Fruit fly (Drosophila melanogaster): ENCODE data around the gene SPE.
A peak's percentile ranks its signal among the peaks of the same experiment; 100 is the strongest.

Gene SPE

DNA sequence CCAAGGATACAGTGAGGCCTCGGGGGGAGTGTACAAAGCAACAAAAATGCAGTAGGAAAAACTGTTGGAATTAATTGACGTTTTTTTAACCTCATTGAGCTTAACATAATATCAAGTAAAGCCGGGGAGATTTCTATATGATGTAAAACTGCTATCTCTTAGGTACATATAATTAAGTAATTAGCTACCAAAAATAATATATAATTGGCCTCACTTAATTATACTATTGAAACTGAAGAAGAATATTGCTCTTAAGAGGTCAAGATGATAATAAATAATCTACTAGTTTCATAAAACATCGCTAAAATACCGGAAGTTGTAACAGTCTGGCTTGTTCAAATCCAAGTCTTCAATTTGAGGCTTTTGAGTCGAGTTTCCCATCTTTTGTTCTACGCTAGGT, 18.6 kb upstream of the SPE start:
- TF ChIP-seq CG1529 (GFP tag; optimal IDR thresholded peaks at IDR 0.05), result no peak
- TF ChIP-seq lilli (GFP tag; optimal IDR thresholded peaks at IDR 0.05), result peak; percentile 38
- peak; percentile 1 for TF ChIP-seq mam (GFP tag; optimal IDR thresholded peaks at IDR 0.05)
- peak; percentile 33 for TF ChIP-seq Meics (GFP tag; optimal IDR thresholded peaks at IDR 0.05)
- TF ChIP-seq sr (GFP tag; IDR thresholded peaks at IDR 0.05), result no peak
- TF ChIP-seq B-H1 (GFP tag; IDR thresholded peaks at IDR 0.05), result no peak
- TF ChIP-seq CG31441 (GFP tag; IDR thresholded peaks at IDR 0.05), result 0 out of 2 replicates have a peak, but pooled peaks have one; percentile 17
- TF ChIP-seq CG2678 (tag; optimal IDR thresholded peaks at IDR 0.05), result peak; percentile 38
- TF ChIP-seq HHEX (GFP tag; optimal IDR thresholded peaks at IDR 0.05), result peak; percentile 22
- TF ChIP-seq grau (tag; optimal IDR thresholded peaks at IDR 0.05), result peak; percentile 68
- TF ChIP-seq so (GFP tag; IDR thresholded peaks at IDR 0.05), result no peak
- peak; percentile 16 for TF ChIP-seq CG9727 (GFP tag; optimal IDR thresholded peaks at IDR 0.05)
- no peak for TF ChIP-seq pita (GFP tag; optimal IDR thresholded peaks at IDR 0.05)
- TF ChIP-seq gem (tag; optimal IDR thresholded peaks at IDR 0.05), result peak; percentile 30
- TF ChIP-seq gcm2 (GFP tag; optimal IDR thresholded peaks at IDR 0.05), result no peak
- TF ChIP-seq cwo (GFP tag; optimal IDR thresholded peaks at IDR 0.05), result peak; percentile 23
- peak; percentile 6 for TF ChIP-seq CoRest (tag; optimal IDR thresholded peaks at IDR 0.05)
- TF ChIP-seq CG7556 (GFP tag; optimal IDR thresholded peaks at IDR 0.05), result peak; percentile 51
- TF ChIP-seq CG18599 (GFP tag; optimal IDR thresholded peaks at IDR 0.05), result peak; percentile 27
- peak; percentile 28 for TF ChIP-seq CG11504 (tag; optimal IDR thresholded peaks at IDR 0.05)
- no peak for TF ChIP-seq CG8388 (GFP tag; optimal IDR thresholded peaks at IDR 0.05)
- no peak for TF ChIP-seq E2f1 (GFP tag; IDR thresholded peaks at IDR 0.05)
- TF ChIP-seq Dek (tag; optimal IDR thresholded peaks at IDR 0.05), result no peak
- TF ChIP-seq caup (GFP tag; optimal IDR thresholded peaks at IDR 0.05; ENCODE audit: severe bottlenecking), result peak; percentile 7
- TF ChIP-seq gt (GFP tag; IDR thresholded peaks at IDR 0.05), result no peak
- 0 out of 3 replicates have a peak, but pooled peaks have one; percentile 35 for TF ChIP-seq row (GFP tag; IDR thresholded peaks at IDR 0.05)
- TF ChIP-seq CG30403 (GFP tag; optimal IDR thresholded peaks at IDR 0.05), result peak; percentile 26
- TF ChIP-seq CG13424 (tag; optimal IDR thresholded peaks at IDR 0.05), result peak; percentile 14
- no peak for TF ChIP-seq prd (optimal IDR thresholded peaks at IDR 0.05)
- TF ChIP-seq prd (GFP tag; IDR thresholded peaks at IDR 0.05), result 0 out of 3 replicates have a peak, but pooled peaks have one; percentile 5
- peak; percentile 26; the same call in 1 of the 3 replicates for TF ChIP-seq CG17361 (GFP tag; IDR thresholded peaks at IDR 0.05)
- no peak for TF ChIP-seq stwl (tag; optimal IDR thresholded peaks at IDR 0.05)
- TF ChIP-seq BtbVII (GFP tag; optimal IDR thresholded peaks at IDR 0.05), result peak; percentile 31
- TF ChIP-seq sens (GFP tag), result peak; percentile 69
- TF ChIP-seq pfk (GFP tag; optimal IDR thresholded peaks at IDR 0.05), result no peak
- peak; percentile 45 for TF ChIP-seq CG2120 (GFP tag; optimal IDR thresholded peaks at IDR 0.05)
- peak; percentile 10 for TF ChIP-seq Hmr (GFP tag; optimal IDR thresholded peaks at IDR 0.05)
- no peak for TF ChIP-seq CG12219 (GFP tag; optimal IDR thresholded peaks at IDR 0.05)

DNA sequence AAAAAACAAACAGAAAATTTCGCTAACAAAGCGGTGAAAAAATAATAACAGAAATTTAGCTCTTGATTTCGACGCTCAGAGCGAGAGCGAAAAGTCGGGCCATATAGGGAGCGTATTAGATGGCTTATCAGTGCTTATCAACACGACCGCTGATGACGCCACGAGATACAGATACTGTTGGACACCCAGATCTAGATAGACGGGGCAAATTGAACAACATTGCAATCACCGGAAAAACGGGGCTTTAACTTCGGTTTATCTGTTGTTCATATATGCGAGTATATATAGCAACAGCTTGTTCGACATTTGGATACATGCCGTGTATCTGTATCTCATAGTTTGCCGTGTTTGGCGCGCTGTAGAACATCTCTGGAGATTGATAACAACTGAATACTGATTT, 17.5 kb upstream of the SPE start:
- TF ChIP-seq CTCF (GFP tag; optimal IDR thresholded peaks at IDR 0.05), result peak; percentile 12
- TF ChIP-seq cg (GFP tag; optimal IDR thresholded peaks at IDR 0.05), result no peak
- TF ChIP-seq ac (GFP tag; optimal IDR thresholded peaks at IDR 0.05), result no peak
- no peak for TF ChIP-seq sim (GFP tag; IDR thresholded peaks at IDR 0.05)
- no peak for TF ChIP-seq Pdp1 (GFP tag; optimal IDR thresholded peaks at IDR 0.05)
- no peak for TF ChIP-seq NK7.1 (GFP tag; optimal IDR thresholded peaks at IDR 0.05)
- no peak for TF ChIP-seq abd-A (tag; optimal IDR thresholded peaks at IDR 0.05)
- no peak for TF ChIP-seq Eip74EF (GFP tag; optimal IDR thresholded peaks at IDR 0.05)
- no peak for TF ChIP-seq Kr (GFP tag; optimal IDR thresholded peaks at IDR 0.05)
- TF ChIP-seq sug (tag; optimal IDR thresholded peaks at IDR 0.05), result peak; percentile 18
- TF ChIP-seq CG34376 (GFP tag; optimal IDR thresholded peaks at IDR 0.05), result no peak
- peak; percentile 52 for TF ChIP-seq mirr (GFP tag; optimal IDR thresholded peaks at IDR 0.05)
- TF ChIP-seq CG32772 (GFP tag; IDR thresholded peaks at IDR 0.05), result no peak
- no peak for TF ChIP-seq sna (GFP tag; IDR thresholded peaks at IDR 0.05; ENCODE audit: partially characterized antibody)
- no peak for TF ChIP-seq unpg (GFP tag; optimal IDR thresholded peaks at IDR 0.05)
